Worm (Caenorhabditis elegans): ENCODE data around the gene F53B7.4.

DNA sequence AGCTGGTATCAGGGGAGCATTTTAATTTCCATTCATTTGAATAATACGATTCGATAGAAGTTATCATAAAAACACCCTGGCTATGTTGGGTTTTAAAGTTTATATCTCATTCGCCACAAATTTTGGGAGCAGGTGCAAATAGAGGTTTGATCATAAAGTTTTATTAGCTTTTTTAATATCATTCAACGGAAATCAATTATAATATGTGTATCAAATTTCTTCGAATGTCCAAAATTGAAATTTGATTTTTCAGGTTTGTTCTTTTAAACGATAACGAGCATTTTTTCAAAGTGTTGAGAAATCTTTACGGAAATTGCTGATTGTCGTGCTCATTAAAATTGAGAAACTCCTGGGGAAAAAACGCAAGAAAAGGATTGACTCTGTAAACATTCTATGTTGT is 46.3 kb upstream of the F53B7.4 start, which contains the start of gene srh-74:
- no peak for TF ChIP-seq flh-1 (GFP tag; optimal IDR thresholded peaks at IDR 0.05)
- TF ChIP-seq ztf-11 (tag; optimal IDR thresholded peaks at IDR 0.05): no peak
- no peak for TF ChIP-seq snpc-4 (tag; optimal IDR thresholded peaks at IDR 0.05)
- TF ChIP-seq mep-1 (tag; optimal IDR thresholded peaks at IDR 0.05): no peak
- TF ChIP-seq nhr-237 (tag; optimal IDR thresholded peaks at IDR 0.05): no peak
- no peak for TF ChIP-seq lsy-2 (tag; optimal IDR thresholded peaks at IDR 0.05)
- TF ChIP-seq unc-62 (GFP tag; optimal IDR thresholded peaks at IDR 0.05): no peak
- TF ChIP-seq unc-120 (tag; optimal IDR thresholded peaks at IDR 0.05; ENCODE audit: poor library complexity, severe bottlenecking): no peak
- TF ChIP-seq nhr-28 (tag; optimal IDR thresholded peaks at IDR 0.05): no peak
- no peak for TF ChIP-seq drap-1 (GFP tag; optimal IDR thresholded peaks at IDR 0.05)
- TF ChIP-seq unc-39 (tag; optimal IDR thresholded peaks at IDR 0.05): no peak
- no peak for TF ChIP-seq ces-1 (GFP tag; optimal IDR thresholded peaks at IDR 0.05)
- TF ChIP-seq ceh-43 (GFP tag; optimal IDR thresholded peaks at IDR 0.05): no peak
- TF ChIP-seq sptf-1 (tag; optimal IDR thresholded peaks at IDR 0.05): no peak
